Worm (Caenorhabditis elegans) whole organism, L4 larva: Measurements from ENCODE around the gene C06A12.8.

Experiments used
- F37D6.2 ChIP-seq: sonication (generic microtip); optimal IDR thresholded peaks from 2 replicates; lab custom pipeline; 2016; ENCODE audit warnings: mild to moderate bottlenecking, missing genetic modification characterization, missing compliant biosample characterization
- F44E2.7 ChIP-seq: fragments of 200-800 bp; sonication (Bioruptor generic); IDR thresholded peaks from 2 replicates; pipeline ENCODE4 v2.1.2; 2022; ENCODE audit warnings: missing genetic modification characterization, missing compliant biosample characterization
- Y48G9A.11 ChIP-seq: fragments of 200-800 bp; sonication (Bioruptor generic); IDR thresholded peaks from 2 replicates; pipeline ENCODE4 v1.3.6; 2022; ENCODE audit warnings: missing genetic modification reagents, missing genetic modification characterization, missing compliant biosample characterization
- ZK546.5 ChIP-seq, 2 experiments: sonication (generic microtip); optimal IDR thresholded peaks; 2 replicates each; lab custom pipeline; 2017; ENCODE audit warnings: missing biosample characterization in 2 of 2, missing genetic modification characterization in 2 of 2
- ceh-32 ChIP-seq: sonication (generic microtip); optimal IDR thresholded peaks from 2 replicates; lab custom pipeline; 2016; ENCODE audit warnings: mild to moderate bottlenecking, missing genetic modification characterization, missing compliant biosample characterization; ENCODE audit not compliant: poor library complexity
- ceh-82 ChIP-seq: sonication (generic microtip); optimal IDR thresholded peaks from 2 replicates; lab custom pipeline; 2017; ENCODE audit warnings: missing biosample characterization, missing genetic modification characterization
- ces-1 ChIP-seq: fragments of 150-350 bp; sonication (generic microtip); optimal IDR thresholded peaks from 4 replicates; lab custom pipeline; 2014; ENCODE audit warnings: missing biosample characterization, missing genetic modification reagents, missing genetic modification characterization
- daf-16 ChIP-seq, 3 experiments: sonication (generic microtip); optimal IDR thresholded peaks; 2 replicates each; lab custom pipeline; 2016 to 2017; ENCODE audit warnings: missing genetic modification characterization in 3 of 3, missing genetic modification reagents in 3 of 3, mild to moderate bottlenecking in 2 of 3, missing compliant biosample characterization in 2 of 3, missing biosample characterization in 1 of 3, moderate library complexity in 1 of 3
- daf-8 ChIP-seq: fragments of 200-800 bp; sonication (Bioruptor generic); IDR thresholded peaks from 2 replicates; pipeline ENCODE4 v1.3.6; 2022; ENCODE audit warnings: missing genetic modification characterization, missing compliant biosample characterization
- dmd-6 ChIP-seq: fragments of 200-800 bp; sonication (Bioruptor generic); IDR thresholded peaks from 2 replicates; pipeline ENCODE4 v1.3.6; 2022; ENCODE audit warnings: missing genetic modification reagents, missing genetic modification characterization, missing compliant biosample characterization
- dve-1 ChIP-seq: sonication (generic microtip); optimal IDR thresholded peaks from 2 replicates; lab custom pipeline; 2017; ENCODE audit warnings: antibody characterized with exemption, mild to moderate bottlenecking, missing genetic modification characterization, missing compliant biosample characterization; ENCODE audit not compliant: insufficient read depth
- egl-27 ChIP-seq: sonication (generic microtip); optimal IDR thresholded peaks from 3 replicates; lab custom pipeline; 2017; ENCODE audit warnings: missing biosample characterization, missing genetic modification reagents, missing genetic modification characterization
- fkh-10 ChIP-seq: fragments of 150-350 bp; optimal IDR thresholded peaks from 2 replicates; lab custom pipeline; 2014; ENCODE audit warnings: missing biosample characterization, missing genetic modification reagents, missing genetic modification characterization
- hlh-11 ChIP-seq: fragments of 200-800 bp; sonication (Bioruptor generic); optimal IDR thresholded peaks from 2 replicates; lab custom pipeline; 2018; ENCODE audit warnings: mild to moderate bottlenecking, missing genetic modification characterization, missing compliant biosample characterization
- hlh-30 ChIP-seq: sonication (generic microtip); optimal IDR thresholded peaks from 2 replicates; lab custom pipeline; 2017; ENCODE audit warnings: antibody characterized with exemption, mild to moderate bottlenecking, missing genetic modification characterization, missing compliant biosample characterization; ENCODE audit not compliant: insufficient read depth
- lin-13 ChIP-seq: fragments of 150-350 bp; optimal IDR thresholded peaks from 2 replicates; lab custom pipeline; 2014; ENCODE audit warnings: missing biosample characterization, missing genetic modification reagents, missing genetic modification characterization
- lin-38 ChIP-seq: fragments of 200-800 bp; sonication (Bioruptor generic); IDR thresholded peaks from 2 replicates; pipeline ENCODE4 v1.3.6; 2022; ENCODE audit warnings: missing genetic modification reagents, missing genetic modification characterization, missing compliant biosample characterization
- lin-39 ChIP-seq: fragments of 150-350 bp; optimal IDR thresholded peaks from 2 replicates; lab custom pipeline; 2014; ENCODE audit warnings: missing biosample characterization, missing genetic modification reagents, missing genetic modification characterization
- lsy-2 ChIP-seq, 2 experiments: fragments of 150-350 bp in 1 of 2; sonication (generic microtip) in 1 of 2; optimal IDR thresholded peaks; 2 replicates each; lab custom pipeline; 2014 to 2017; ENCODE audit warnings: missing biosample characterization in 2 of 2, missing genetic modification characterization in 2 of 2
- madf-9 ChIP-seq: fragments of 200-800 bp; sonication (Bioruptor generic); conservative IDR thresholded peaks from 2 replicates; pipeline ENCODE4 v1.3.6; 2022; ENCODE audit warnings: missing genetic modification reagents, missing genetic modification characterization, missing compliant biosample characterization
- mdl-1 ChIP-seq, 2 experiments: fragments of 150-350 bp in 1 of 2; sonication (generic microtip) in 1 of 2; optimal IDR thresholded peaks; 2 replicates each; lab custom pipeline; 2014 to 2017; ENCODE audit warnings: missing biosample characterization in 2 of 2, missing genetic modification characterization in 2 of 2
- mxl-2 ChIP-seq: fragments of 200-800 bp; sonication (Bioruptor generic); conservative IDR thresholded peaks from 2 replicates; pipeline ENCODE4 v1.3.6; 2022; ENCODE audit warnings: missing genetic modification reagents, missing genetic modification characterization, missing compliant biosample characterization
- mxl-3 ChIP-seq: fragments of 200-800 bp; sonication (Bioruptor generic); optimal IDR thresholded peaks from 2 replicates; lab custom pipeline; 2018; ENCODE audit warnings: mild to moderate bottlenecking, missing genetic modification characterization, missing compliant biosample characterization
- nhr-102 ChIP-seq: sonication (generic microtip); optimal IDR thresholded peaks from 2 replicates; lab custom pipeline; 2016; ENCODE audit warnings: mild to moderate bottlenecking, missing genetic modification characterization, moderate library complexity, missing compliant biosample characterization
- nhr-11 ChIP-seq: fragments of 150-350 bp; optimal IDR thresholded peaks from 2 replicates; lab custom pipeline; 2014; ENCODE audit warnings: missing biosample characterization, missing genetic modification characterization
- nhr-25 ChIP-seq: sonication (generic microtip); optimal IDR thresholded peaks from 2 replicates; lab custom pipeline; 2017; ENCODE audit warnings: missing genetic modification characterization, mild to moderate bottlenecking, missing compliant biosample characterization, antibody characterized with exemption, moderate library complexity, borderline replicate concordance; ENCODE audit not compliant: insufficient read depth
- nhr-28 ChIP-seq: fragments of 150-350 bp; optimal IDR thresholded peaks from 2 replicates; lab custom pipeline; 2014; ENCODE audit warnings: missing biosample characterization, missing genetic modification characterization
- nhr-76 ChIP-seq: fragments of 150-350 bp; optimal IDR thresholded peaks from 2 replicates; lab custom pipeline; 2014; ENCODE audit warnings: missing biosample characterization, missing genetic modification characterization
- rbr-2 ChIP-seq: sonication (generic microtip); optimal IDR thresholded peaks from 2 replicates; lab custom pipeline; 2016; ENCODE audit warnings: missing genotype, missing genetic modification characterization, missing compliant biosample characterization
- snpc-1.2 ChIP-seq: fragments of 200-800 bp; sonication (Bioruptor generic); IDR thresholded peaks from 2 replicates; pipeline ENCODE4 v1.3.6; 2022; ENCODE audit warnings: missing genetic modification reagents, missing genetic modification characterization, missing compliant biosample characterization
- snpc-4 ChIP-seq: fragments of 150-350 bp; optimal IDR thresholded peaks from 2 replicates; lab custom pipeline; 2014; ENCODE audit warnings: missing biosample characterization, missing genetic modification characterization
- unc-130 ChIP-seq: sonication (generic microtip); optimal IDR thresholded peaks from 2 replicates; lab custom pipeline; 2016; ENCODE audit warnings: missing genetic modification reagents, missing genetic modification characterization, missing compliant biosample characterization
- unc-62 ChIP-seq, 3 experiments: fragments of 150-350 bp in 1 of 3; sonication (generic microtip); optimal IDR thresholded peaks in 2 of 3; peaks in 1 of 3; 1 replicate in 1 of 3; 2 replicates in 2 of 3; lab custom pipeline; 2014 to 2017; ENCODE audit warnings: missing biosample characterization in 3 of 3, missing genetic modification characterization in 3 of 3, missing genetic modification reagents in 3 of 3, missing genotype in 1 of 3
- zag-1 ChIP-seq: fragments of 150-350 bp; optimal IDR thresholded peaks from 2 replicates; lab custom pipeline; 2014; ENCODE audit warnings: missing biosample characterization, missing genetic modification characterization
- zip-11 ChIP-seq: fragments of 200-800 bp; sonication (Bioruptor generic); IDR thresholded peaks from 2 replicates; pipeline ENCODE4 v1.3.6; 2022; ENCODE audit warnings: missing genetic modification characterization, missing compliant biosample characterization

C06A12.8 gene

DNA sequence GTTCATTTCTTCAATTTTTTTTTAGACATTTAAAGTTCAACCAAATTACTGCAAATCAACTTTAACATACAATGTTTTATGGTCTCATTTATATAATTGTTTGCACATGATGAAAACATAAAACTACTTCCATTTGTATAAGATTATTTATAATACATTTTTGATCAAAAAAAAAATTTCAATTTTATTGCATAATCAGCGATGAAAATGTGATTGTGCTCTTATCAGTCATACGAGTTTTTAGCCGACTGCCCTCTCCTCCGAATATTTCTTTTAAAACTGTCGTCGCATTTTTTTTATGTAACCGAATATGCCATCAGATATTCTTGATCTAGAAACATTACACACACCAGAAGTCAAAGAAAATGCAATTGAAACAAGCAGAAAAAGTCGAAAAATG lies 3.3 kb downstream of the C06A12.8 start, which contains the start of gene F08A7.1 (continued):
- no peak for TF ChIP-seq lin-13 (GFP tag; lab: Kevin White, UChicago)
- TF ChIP-seq snpc-4 (tag; lab: Kevin White, UChicago) = no peak
- no peak for TF ChIP-seq lsy-2 (tag; optimal IDR thresholded peaks at IDR 0.05; lab: Kevin White, UChicago)
- TF ChIP-seq nhr-25 (tag; lab: Kevin White, UChicago) = no peak
- no peak for TF ChIP-seq F37D6.2
- TF ChIP-seq mxl-3 (GFP tag; lab: Kevin White, UChicago) = no peak
- no peak for TF ChIP-seq nhr-76
- no peak for TF ChIP-seq egl-27 (tag; lab: Kevin White, UChicago)
- TF ChIP-seq fkh-10 (GFP tag; lab: Kevin White, UChicago) = no peak
- no peak for TF ChIP-seq daf-16 (GFP tag; optimal IDR thresholded peaks at IDR 0.05; lab: Kevin White, UChicago)
- peak; percentile 48 for TF ChIP-seq daf-16 (tag; optimal IDR thresholded peaks at IDR 0.05; lab: Kevin White, UChicago)
- no peak for TF ChIP-seq daf-8 (GFP tag; lab: Robert Waterston, UW)
- TF ChIP-seq zip-11 = no peak
- TF ChIP-seq rbr-2 (tag; lab: Kevin White, UChicago) = no peak
- no peak for TF ChIP-seq lin-39
- TF ChIP-seq unc-130 (GFP tag; lab: Kevin White, UChicago) = no peak
- TF ChIP-seq F44E2.7 = no peak
- TF ChIP-seq madf-9 (GFP tag; lab: Robert Waterston, UW) = no peak
- TF ChIP-seq Y48G9A.11 (GFP tag; lab: Robert Waterston, UW) = no peak
- peak; percentile 56 for TF ChIP-seq dve-1
- no peak for TF ChIP-seq ZK546.5 (tag; optimal IDR thresholded peaks at IDR 0.05; lab: Kevin White, UChicago)
- no peak for TF ChIP-seq nhr-102

DNA sequence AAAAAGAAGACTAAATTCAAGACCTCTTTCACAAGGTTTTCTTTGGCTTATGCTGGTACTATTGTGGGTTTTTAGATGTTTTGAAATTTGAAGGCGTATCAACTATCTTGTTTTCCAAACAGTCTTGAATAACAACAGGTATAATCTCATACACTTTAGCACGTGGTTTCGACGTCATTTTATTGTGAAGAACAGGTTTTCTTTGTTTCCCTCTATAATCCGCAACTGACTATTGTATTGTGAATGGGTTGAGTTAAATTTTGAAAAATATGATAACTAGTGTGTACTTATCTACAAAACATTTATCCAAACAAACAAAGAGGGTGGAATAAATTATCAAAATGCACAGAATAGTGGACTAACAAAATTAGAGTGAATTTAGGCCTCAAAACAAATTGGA lies 4.1 kb downstream of the C06A12.8 start:
- TF ChIP-seq mdl-1 (tag; optimal IDR thresholded peaks at IDR 0.05; lab: Kevin White, UChicago) (peak in 1 of 2 experiments; percentile 52), daf-16 (GFP tag; optimal IDR thresholded peaks at IDR 0.05; lab: Kevin White, UChicago) (no peak), daf-16 (tag; optimal IDR thresholded peaks at IDR 0.05; lab: Kevin White, UChicago) (peak; percentile 46), nhr-102 (no peak), dve-1 (peak; percentile 51), hlh-30 (peak; percentile 60), ces-1 (GFP tag; lab: Kevin White, UChicago) (no peak)

DNA sequence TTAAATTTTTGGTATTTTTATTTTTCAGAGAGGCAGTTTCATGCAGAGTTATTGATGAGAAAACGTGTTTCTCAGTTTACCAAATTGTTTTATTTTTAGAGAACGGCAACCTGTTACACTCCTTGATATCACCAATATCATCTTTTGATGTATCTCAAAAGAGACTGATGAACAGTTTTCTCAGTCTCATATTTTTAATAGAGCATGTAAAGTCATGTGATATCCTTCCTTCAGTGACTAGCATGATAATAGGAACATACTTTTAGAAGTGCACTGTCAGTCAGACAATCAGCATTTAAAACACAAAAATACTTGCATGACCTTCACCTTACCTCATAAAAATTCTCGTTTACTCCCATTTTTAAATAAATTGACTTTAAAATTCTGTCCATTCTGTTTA lies 5.4 kb downstream of the C06A12.8 start, which contains the start of gene F11E6.11:
TSS of gene F11E6.11 (plus strand) at position 325 of the 400 bp plus-strand sequence.
- TF ChIP-seq hlh-30 (peak; percentile 77), ceh-82 (no peak), dve-1 (peak; percentile 40), unc-62 (GFP tag; optimal IDR thresholded peaks at IDR 0.05 in 1 of 2; lab: Kevin White, UChicago) (no peak), unc-62 (tag; optimal IDR thresholded peaks at IDR 0.05; lab: Kevin White, UChicago) (no peak), mdl-1 (tag; optimal IDR thresholded peaks at IDR 0.05; lab: Kevin White, UChicago) (peak in 1 of 2 experiments; percentile 20), nhr-28 (peak; percentile 23), hlh-11 (peak; percentile 4), dmd-6 (GFP tag; lab: Robert Waterston, UW) (no peak)

DNA sequence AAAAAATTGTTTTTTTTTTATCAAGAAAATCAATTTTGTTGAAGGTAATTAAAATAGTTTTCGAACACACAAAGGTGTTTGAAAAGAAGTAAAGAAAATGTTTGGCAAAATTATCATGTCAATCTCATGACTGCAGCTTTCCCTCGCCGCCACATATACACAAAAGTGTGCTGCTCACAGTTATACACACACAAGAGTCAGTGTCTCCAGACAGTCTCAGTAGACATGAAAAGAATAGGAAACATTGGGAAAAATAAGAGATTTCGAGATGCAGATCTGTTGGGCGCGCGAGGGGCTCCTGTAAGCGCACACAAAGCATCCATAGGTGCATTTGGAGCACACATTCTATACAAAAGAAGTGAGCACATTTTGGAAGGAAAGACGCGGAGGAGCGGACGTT lies 11.2 kb downstream of the C06A12.8 start:
- TF ChIP-seq zag-1 (tag; lab: Kevin White, UChicago) = no peak
- peak; percentile 64 for TF ChIP-seq dve-1
- no peak for TF ChIP-seq mxl-2 (GFP tag; lab: Robert Waterston, UW)
- TF ChIP-seq ceh-32 = no peak
- no peak for TF ChIP-seq nhr-76

DNA sequence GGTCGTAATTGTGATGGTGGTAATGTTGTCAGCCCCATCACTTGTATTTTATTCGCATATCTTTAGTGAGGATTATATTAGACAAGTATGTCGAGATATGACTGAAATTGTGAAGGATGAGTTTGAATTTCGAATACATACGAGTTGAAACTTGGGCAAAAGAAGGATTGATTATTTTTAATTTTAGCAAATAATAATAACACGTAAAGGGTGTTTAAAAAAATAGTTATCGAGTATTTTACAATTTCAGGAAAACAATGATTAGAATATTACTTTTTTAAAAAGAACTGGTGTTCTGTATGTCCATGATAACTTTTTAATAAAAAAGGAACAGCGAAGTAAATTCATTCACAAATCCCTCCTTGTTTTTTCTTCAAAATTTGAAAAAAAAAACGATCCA lies 13.3 kb downstream of the C06A12.8 start, which contains the start of gene F11E6.8:
TSS of gene F11E6.8 (minus strand) at position 101 of the 400 bp plus-strand sequence.
- TF ChIP-seq hlh-30 (no peak), nhr-11 (no peak), lin-38 (GFP tag; lab: Robert Waterston, UW) (no peak), mdl-1 (tag; optimal IDR thresholded peaks at IDR 0.05; lab: Kevin White, UChicago) (no peak), snpc-1.2 (GFP tag; lab: Robert Waterston, UW) (no peak)
